Worm (Caenorhabditis elegans) whole organism, early embryonic: Measurements from ENCODE around the gene F26F12.2.

ENCODE experiments used
- ama-1 ChIP-seq: fragments of 150-350 bp; optimal IDR thresholded peaks from 2 replicates; lab custom pipeline; 2014
- ceh-13 ChIP-seq: fragments of 200-800 bp; sonication (Bioruptor generic); optimal IDR thresholded peaks from 2 replicates; lab custom pipeline; 2018; ENCODE audit warnings: mild to moderate bottlenecking, missing genetic modification characterization, missing compliant biosample characterization
- flt-1 ChIP-seq: fragments of 200-800 bp; sonication (Bioruptor generic); IDR thresholded peaks from 2 replicates; pipeline ENCODE4 v1.3.6; 2022; ENCODE audit warnings: missing genetic modification characterization, missing compliant biosample characterization
- hmbx-1 ChIP-seq: sonication (generic microtip); optimal IDR thresholded peaks from 2 replicates; lab custom pipeline; 2016; ENCODE audit warnings: mild to moderate bottlenecking, missing genetic modification characterization, missing compliant biosample characterization
- hmg-4 ChIP-seq: fragments of 200-800 bp; sonication (Bioruptor generic); optimal IDR thresholded peaks from 2 replicates; lab custom pipeline; 2018; ENCODE audit warnings: mild to moderate bottlenecking, missing genetic modification characterization, missing compliant biosample characterization
- hnd-1 ChIP-seq: sonication (generic microtip); optimal IDR thresholded peaks from 2 replicates; lab custom pipeline; 2016; ENCODE audit warnings: missing genetic modification characterization, missing compliant biosample characterization
- scrt-1 ChIP-seq: fragments of 200-800 bp; sonication (Bioruptor generic); IDR thresholded peaks from 2 replicates; pipeline ENCODE4 v1.3.6; 2022; ENCODE audit warnings: missing genetic modification characterization, missing compliant biosample characterization
- sea-1 ChIP-seq: fragments of 200-800 bp; sonication (Bioruptor generic); conservative IDR thresholded peaks from 2 replicates; pipeline ENCODE4 v1.3.6; 2022; ENCODE audit warnings: missing genetic modification characterization, missing compliant biosample characterization
- tbx-37 ChIP-seq: fragments of 200-800 bp; sonication (Bioruptor generic); conservative IDR thresholded peaks from 2 replicates; pipeline ENCODE4 v1.3.6; 2022; ENCODE audit warnings: missing genetic modification reagents, missing genetic modification characterization, missing compliant biosample characterization

DNA sequence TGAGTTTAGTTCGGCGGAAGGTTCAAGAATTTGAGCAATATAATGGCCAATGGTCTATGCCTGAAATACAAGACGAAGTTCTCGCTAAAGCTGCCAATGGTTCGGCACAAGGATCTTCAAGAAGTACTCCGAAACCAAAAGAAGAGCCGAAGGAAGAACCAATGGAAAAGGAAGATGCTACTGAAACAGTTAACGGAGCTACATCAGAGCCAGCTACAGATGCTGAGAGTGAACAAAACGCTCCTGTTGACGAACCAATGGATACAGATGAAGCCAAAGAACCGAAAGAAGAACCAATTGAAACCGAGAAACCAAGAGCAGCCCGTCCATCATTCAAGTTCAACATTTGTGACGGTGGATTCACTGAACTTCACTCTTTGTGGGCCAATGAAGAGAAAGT is 7.2 kb downstream of the F26F12.2 start:
- TF ChIP-seq flt-1 (GFP tag; lab: Robert Waterston, UW) (no peak), scrt-1 (GFP tag; lab: Robert Waterston, UW) (no peak), hmbx-1 (tag; lab: Kevin White, UChicago) (no peak), tbx-37 (GFP tag; lab: Robert Waterston, UW) (no peak), ama-1 (lab: Kevin White, UChicago) (no peak), ceh-13 (GFP tag; lab: Kevin White, UChicago) (no peak), sea-1 (GFP tag; lab: Robert Waterston, UW) (no peak), hmg-4 (no peak), hnd-1 (tag; lab: Kevin White, UChicago) (no peak)
